Worm (Caenorhabditis elegans): Measurements from ENCODE around the gene F54E4.4.

The F54E4.4 gene

ce11 chrX:14645392-14645791 lies at the start of gene F54E4.4:
Gene F54E4.4 (minus strand): TSS chrX:14645492.
- TF ChIP-seq sox-2 (GFP tag; IDR thresholded peaks at IDR 0.05): no peak
- no peak for TF ChIP-seq syd-9 (tag; optimal IDR thresholded peaks at IDR 0.05)
- no peak for TF ChIP-seq ceh-6 (GFP tag; optimal IDR thresholded peaks at IDR 0.05)
- no peak for TF ChIP-seq ceh-19 (GFP tag; optimal IDR thresholded peaks at IDR 0.05)
- TF ChIP-seq C08G9.2 (tag; optimal IDR thresholded peaks at IDR 0.05): no peak
- TF ChIP-seq ttx-3 (tag; optimal IDR thresholded peaks at IDR 0.05): no peak
- TF ChIP-seq K09A11.1 (tag; optimal IDR thresholded peaks at IDR 0.05; ENCODE audit: insufficient read depth): no peak

- TF ChIP-seq unc-42 (tag; optimal IDR thresholded peaks at IDR 0.05): peak; percentile 96
- TF ChIP-seq pat-9 (tag; optimal IDR thresholded peaks at IDR 0.05): no peak
- no peak for TF ChIP-seq elt-2 (tag; optimal IDR thresholded peaks at IDR 0.05)
- TF ChIP-seq sdc-2 (tag; optimal IDR thresholded peaks at IDR 0.05): no peak
- TF ChIP-seq K02D7.2 (tag; optimal IDR thresholded peaks at IDR 0.05): no peak
- TF ChIP-seq ceh-45 (GFP tag; IDR thresholded peaks at IDR 0.05): no peak
These were observed 49.4 kb upstream of the F54E4.4 start for ce11 chrX:14694633-14695177.

ce11 chrX:14692905-14693304 lies 47.6 kb upstream of the F54E4.4 start, which contains the start of gene sox-3:
Gene sox-3 (minus strand): TSS chrX:14693005.
- TF ChIP-seq eyg-1 (tag; optimal IDR thresholded peaks at IDR 0.05): no peak
- TF ChIP-seq C08G9.2 (tag; optimal IDR thresholded peaks at IDR 0.05): no peak
- no peak for TF ChIP-seq fkh-6 (tag; optimal IDR thresholded peaks at IDR 0.05)
- no peak for TF ChIP-seq ceh-31 (tag; optimal IDR thresholded peaks at IDR 0.05)
- TF ChIP-seq ceh-2 (tag; optimal IDR thresholded peaks at IDR 0.05): no peak
- no peak for TF ChIP-seq ceh-30 (tag; optimal IDR thresholded peaks at IDR 0.05)
- TF ChIP-seq nfya-1 (tag; optimal IDR thresholded peaks at IDR 0.05): no peak
- no peak for TF ChIP-seq lim-6 (tag; optimal IDR thresholded peaks at IDR 0.05)
- no peak for TF ChIP-seq elt-2 (tag; optimal IDR thresholded peaks at IDR 0.05)
- TF ChIP-seq gmeb-2 (tag; optimal IDR thresholded peaks at IDR 0.05): no peak
- TF ChIP-seq syd-9 (tag; optimal IDR thresholded peaks at IDR 0.05): no peak
- TF ChIP-seq ama-1 (optimal IDR thresholded peaks at IDR 0.05): no peak
- TF ChIP-seq K02D7.2 (tag; optimal IDR thresholded peaks at IDR 0.05): no peak
- no peak for TF ChIP-seq hlh-15 (tag; optimal IDR thresholded peaks at IDR 0.05)
- no peak for TF ChIP-seq ztf-16 (tag; optimal IDR thresholded peaks at IDR 0.05)
- TF ChIP-seq unc-42 (tag; optimal IDR thresholded peaks at IDR 0.05): no peak
- no peak for TF ChIP-seq C38D4.7 (GFP tag; optimal IDR thresholded peaks at IDR 0.05)

- peak; percentile 64 for TF ChIP-seq ceh-18 (tag; optimal IDR thresholded peaks at IDR 0.05)
- no peak for TF ChIP-seq ceh-19 (GFP tag; optimal IDR thresholded peaks at IDR 0.05)
- peak; percentile 5 for TF ChIP-seq pat-9 (tag; optimal IDR thresholded peaks at IDR 0.05)
These were observed 39.2 kb upstream of the F54E4.4 start, which contains the start of gene csq-1 for ce11 chrX:14684406-14684927. Gene csq-1 (plus strand): TSS chrX:14684877.

ce11 chrX:14680474-14680873 lies 35.2 kb upstream of the F54E4.4 start:
- no peak for TF ChIP-seq ama-1 (optimal IDR thresholded peaks at IDR 0.05)
- TF ChIP-seq ceh-14 (tag; optimal IDR thresholded peaks at IDR 0.05): no peak
- TF ChIP-seq unc-86 (tag; optimal IDR thresholded peaks at IDR 0.05): no peak
- TF ChIP-seq F13H6.1 (tag; optimal IDR thresholded peaks at IDR 0.05): no peak
- TF ChIP-seq ztf-16 (tag; optimal IDR thresholded peaks at IDR 0.05): no peak
- no peak for TF ChIP-seq hlh-6 (tag; optimal IDR thresholded peaks at IDR 0.05)
- no peak for TF ChIP-seq ceh-31 (tag; optimal IDR thresholded peaks at IDR 0.05)
- TF ChIP-seq unc-55 (GFP tag; optimal IDR thresholded peaks at IDR 0.05): no peak
- TF ChIP-seq odd-2 (tag; optimal IDR thresholded peaks at IDR 0.05): no peak

ce11 chrX:14678983-14679382 lies 33.7 kb upstream of the F54E4.4 start:
- TF ChIP-seq ceh-48 (tag; optimal IDR thresholded peaks at IDR 0.05) (no peak), hlh-8 (tag; optimal IDR thresholded peaks at IDR 0.05) (no peak), ahr-1 (tag; optimal IDR thresholded peaks at IDR 0.05) (no peak), tbx-7 (tag; optimal IDR thresholded peaks at IDR 0.05) (no peak), K09A11.1 (tag; optimal IDR thresholded peaks at IDR 0.05; ENCODE audit: insufficient read depth) (no peak), fax-1 (tag; optimal IDR thresholded peaks at IDR 0.05) (no peak), ceh-45 (GFP tag; IDR thresholded peaks at IDR 0.05) (no peak), hlh-6 (tag; optimal IDR thresholded peaks at IDR 0.05) (no peak), ceh-9 (tag; optimal IDR thresholded peaks at IDR 0.05) (no peak), che-1 (tag; optimal IDR thresholded peaks at IDR 0.05) (no peak), pag-3 (tag; optimal IDR thresholded peaks at IDR 0.05; ENCODE audit: borderline replicate concordance) (no peak), T23F11.4 (GFP tag; optimal IDR thresholded peaks at IDR 0.05) (no peak), unc-3 (GFP tag; conservative IDR thresholded peaks at IDR 0.05) (no peak), unc-3 (tag; optimal IDR thresholded peaks at IDR 0.05) (no peak)

Measured in whole organism, late embryonic.